Worm (Caenorhabditis elegans): ENCODE measurements around the gene srw-17.

ce11 chrV:15235661-15236060 is 41.2 kb downstream of the srw-17 start, which contains the start of gene nhr-164:
- no peak for TF ChIP-seq mep-1 (tag; optimal IDR thresholded peaks at IDR 0.05)
- no peak for TF ChIP-seq F10B5.3 (tag; optimal IDR thresholded peaks at IDR 0.05)
- no peak for TF ChIP-seq ztf-11 (tag; optimal IDR thresholded peaks at IDR 0.05)
